Worm (Caenorhabditis elegans) whole organism, mixed stage, embryonic: ENCODE measurements around the gene Y7A5A.7.

ENCODE experiments used
- mab-5 ChIP-seq: fragments of 150-350 bp; optimal IDR thresholded peaks from 2 replicates; lab custom pipeline; 2014; ENCODE audit warnings: missing biosample characterization, missing genetic modification characterization
- mep-1 ChIP-seq: fragments of 150-350 bp; optimal IDR thresholded peaks from 2 replicates; lab custom pipeline; 2017; ENCODE audit warnings: missing biosample characterization, missing genetic modification reagents, missing genetic modification characterization, inconsistent platforms
- mls-2 ChIP-seq: sonication (generic microtip); optimal IDR thresholded peaks from 2 replicates; lab custom pipeline; 2016; ENCODE audit warnings: mild to moderate bottlenecking, missing genetic modification characterization, moderate library complexity, missing compliant biosample characterization
- nhr-12 ChIP-seq: fragments of 150-350 bp; optimal IDR thresholded peaks from 2 replicates; lab custom pipeline; 2014; ENCODE audit warnings: missing biosample characterization, missing genetic modification characterization
- nhr-28 ChIP-seq: fragments of 150-350 bp; optimal IDR thresholded peaks from 2 replicates; lab custom pipeline; 2014; ENCODE audit warnings: missing biosample characterization, missing genetic modification characterization
- nhr-76 ChIP-seq: sonication (generic microtip); optimal IDR thresholded peaks from 2 replicates; lab custom pipeline; 2017; ENCODE audit warnings: missing biosample characterization, missing genetic modification characterization
- unc-62 ChIP-seq: fragments of 150-350 bp; optimal IDR thresholded peaks from 2 replicates; lab custom pipeline; 2014; ENCODE audit warnings: missing biosample characterization, missing genetic modification reagents, missing genetic modification characterization

ce11 chrX:15849397-15849935 is 45.5 kb upstream of the Y7A5A.7 start, which contains the start of gene acl-1:
- peak; percentile 42 for TF ChIP-seq mep-1 (tag; lab: Kevin White, UChicago)
- TF ChIP-seq mls-2 (tag; lab: Kevin White, UChicago): no peak
- TF ChIP-seq mab-5: no peak
- TF ChIP-seq nhr-76 (tag; lab: Kevin White, UChicago): no peak
- TF ChIP-seq unc-62 (GFP tag; lab: Kevin White, UChicago): no peak
- no peak for TF ChIP-seq nhr-12 (tag; lab: Kevin White, UChicago)
- TF ChIP-seq nhr-28 (tag; lab: Kevin White, UChicago): no peak
